Worm (Caenorhabditis elegans): ENCODE measurements around the gene ins-19.

ins-19 gene

DNA sequence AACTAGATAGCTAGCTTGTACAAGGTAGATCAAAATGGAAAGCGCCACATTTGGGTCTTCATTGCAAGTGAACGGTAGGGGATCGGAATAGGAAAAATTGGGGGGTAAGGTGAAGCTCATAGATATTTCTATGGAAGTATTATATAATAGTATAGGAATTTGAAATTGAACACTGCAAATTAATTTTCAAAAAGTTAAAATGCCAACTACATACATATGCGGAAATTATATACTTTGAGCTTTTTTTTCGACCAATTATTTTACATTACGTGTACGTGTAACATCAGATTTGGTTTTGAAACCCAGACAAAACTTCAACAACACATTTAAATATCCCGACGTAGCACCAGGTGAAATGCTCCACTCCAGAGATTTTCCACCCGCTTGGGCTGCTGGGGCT, 30.2 kb downstream of the ins-19 start, which contains the start of gene srg-23:
Gene srg-23 (minus strand): TSS at position 101 of the 400 bp plus-strand sequence.
- TF ChIP-seq lsy-2 (tag; optimal IDR thresholded peaks at IDR 0.05): no peak
- no peak for TF ChIP-seq ama-1 (optimal IDR thresholded peaks at IDR 0.05)
- no peak for TF ChIP-seq ztf-4 (tag; optimal IDR thresholded peaks at IDR 0.05)
- no peak for TF ChIP-seq crh-2 (tag; optimal IDR thresholded peaks at IDR 0.05)
- TF ChIP-seq Y55F3AM.14 (GFP tag; optimal IDR thresholded peaks at IDR 0.05): no peak
- no peak for TF ChIP-seq sem-4 (tag; optimal IDR thresholded peaks at IDR 0.05)
- no peak for TF ChIP-seq mbf-1 (tag; optimal IDR thresholded peaks at IDR 0.05)
- no peak for TF ChIP-seq nhr-6 (tag; optimal IDR thresholded peaks at IDR 0.05)
- no peak for TF ChIP-seq elt-3 (tag; optimal IDR thresholded peaks at IDR 0.05)
- TF ChIP-seq sma-9 (GFP tag; optimal IDR thresholded peaks at IDR 0.05): no peak
- no peak for TF ChIP-seq sma-9 (tag; optimal IDR thresholded peaks at IDR 0.05)
- TF ChIP-seq aly-2 (tag; optimal IDR thresholded peaks at IDR 0.05): no peak
- no peak for TF ChIP-seq unc-39 (tag; optimal IDR thresholded peaks at IDR 0.05)
- no peak for TF ChIP-seq nhr-237 (tag; optimal IDR thresholded peaks at IDR 0.05)

ce11 chrII:3093352-3093751, 32.9 kb downstream of the ins-19 start, which contains the start of gene srg-22:
Gene srg-22, minus strand, starts transcription at chrII:3093452.
- TF ChIP-seq C34F6.9 (tag; optimal IDR thresholded peaks at IDR 0.05) (no peak), skn-1 (tag; optimal IDR thresholded peaks at IDR 0.05) (no peak), nhr-12 (tag; optimal IDR thresholded peaks at IDR 0.05) (no peak), nhr-10 (tag; optimal IDR thresholded peaks at IDR 0.05) (no peak), peb-1 (tag; optimal IDR thresholded peaks at IDR 0.05) (no peak), nhr-237 (tag; optimal IDR thresholded peaks at IDR 0.05) (no peak), blmp-1 (tag; optimal IDR thresholded peaks at IDR 0.05; ENCODE audit: insufficient read depth) (no peak), sem-4 (tag; optimal IDR thresholded peaks at IDR 0.05) (no peak), F13H6.1 (tag; optimal IDR thresholded peaks at IDR 0.05) (no peak), ceh-16 (tag; optimal IDR thresholded peaks at IDR 0.05) (no peak), fos-1 (tag; optimal IDR thresholded peaks at IDR 0.05) (no peak), elt-3 (tag; optimal IDR thresholded peaks at IDR 0.05) (no peak), sma-9 (GFP tag; optimal IDR thresholded peaks at IDR 0.05) (no peak), sma-9 (tag; optimal IDR thresholded peaks at IDR 0.05) (no peak), R02D3.7 (tag; optimal IDR thresholded peaks at IDR 0.05) (no peak), ama-1 (optimal IDR thresholded peaks at IDR 0.05) (no peak)

DNA sequence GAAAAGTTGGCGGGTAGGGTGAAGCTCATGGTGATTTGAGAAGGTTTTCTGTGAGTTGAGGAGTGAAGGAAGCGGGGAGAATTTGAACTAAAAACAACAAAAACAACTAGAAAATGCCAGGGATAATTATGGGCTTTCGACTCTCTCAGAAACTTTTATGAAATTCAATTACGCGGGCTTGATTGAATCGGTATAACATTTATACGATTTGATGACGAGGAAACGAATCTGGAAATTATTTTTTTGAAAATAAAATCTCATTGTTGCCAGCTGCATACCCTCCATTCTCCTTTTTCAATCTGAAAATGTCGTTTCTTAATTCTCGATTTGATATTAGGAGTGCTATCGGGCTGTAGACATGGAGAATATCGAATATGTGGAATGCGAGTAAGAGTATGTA, 35.0 kb downstream of the ins-19 start, which contains the start of gene srg-21:
Gene srg-21 (minus strand): TSS at position 101 of the 400 bp plus-strand sequence.
- TF ChIP-seq mbf-1 (tag; optimal IDR thresholded peaks at IDR 0.05): no peak
- no peak for TF ChIP-seq egl-27 (tag; optimal IDR thresholded peaks at IDR 0.05)
- no peak for TF ChIP-seq elt-1 (tag; optimal IDR thresholded peaks at IDR 0.05)
- no peak for TF ChIP-seq unc-39 (tag; optimal IDR thresholded peaks at IDR 0.05)

DNA sequence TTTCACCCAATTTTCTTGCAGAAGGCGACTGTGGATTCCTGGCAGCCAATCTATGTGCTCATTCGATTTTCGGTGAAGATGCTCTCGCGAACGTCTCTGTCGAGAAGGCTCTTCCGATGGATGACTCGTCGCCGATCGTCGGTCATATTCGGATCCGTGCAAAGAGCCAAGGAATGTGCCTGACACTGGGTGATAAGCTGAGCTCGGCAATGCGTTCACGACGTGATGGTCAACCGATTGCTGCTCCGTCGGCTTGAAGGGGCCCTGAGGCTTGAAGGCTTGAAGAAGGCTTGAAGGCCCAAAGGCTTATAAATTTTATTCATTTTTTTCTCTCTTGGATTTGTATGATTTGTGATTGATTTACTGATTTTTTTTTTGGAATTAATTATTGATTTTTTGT, 39.1 kb downstream of the ins-19 start:
- TF ChIP-seq nhr-237 (tag; optimal IDR thresholded peaks at IDR 0.05) (no peak), mbf-1 (tag; optimal IDR thresholded peaks at IDR 0.05) (no peak), R02D3.7 (tag; optimal IDR thresholded peaks at IDR 0.05) (no peak), ztf-1 (GFP tag; conservative IDR thresholded peaks at IDR 0.05) (no peak), blmp-1 (tag; optimal IDR thresholded peaks at IDR 0.05; ENCODE audit: insufficient read depth) (no peak), nhr-6 (tag; optimal IDR thresholded peaks at IDR 0.05) (no peak), C34F6.9 (tag; optimal IDR thresholded peaks at IDR 0.05) (no peak), aly-2 (tag; optimal IDR thresholded peaks at IDR 0.05) (no peak), ztf-11 (tag; optimal IDR thresholded peaks at IDR 0.05) (no peak), elt-3 (tag; optimal IDR thresholded peaks at IDR 0.05) (no peak), F13H6.1 (tag; optimal IDR thresholded peaks at IDR 0.05) (no peak), gmeb-1 (tag; optimal IDR thresholded peaks at IDR 0.05) (no peak), lin-13 (GFP tag; optimal IDR thresholded peaks at IDR 0.05) (no peak), crh-2 (tag; optimal IDR thresholded peaks at IDR 0.05) (no peak), unc-55 (GFP tag; optimal IDR thresholded peaks at IDR 0.05) (no peak), sem-4 (tag; optimal IDR thresholded peaks at IDR 0.05) (no peak), nhr-21 (tag; optimal IDR thresholded peaks at IDR 0.05) (no peak), unc-62 (GFP tag; optimal IDR thresholded peaks at IDR 0.05) (no peak), nhr-12 (tag; optimal IDR thresholded peaks at IDR 0.05) (no peak)

ce11 chrII:3078496-3078895, 47.7 kb downstream of the ins-19 start, which contains the start of gene copb-1:
Gene copb-1, plus strand, starts transcription at chrII:3078796.
- TF ChIP-seq nhr-23 (tag; optimal IDR thresholded peaks at IDR 0.05) (no peak), fos-1 (tag; optimal IDR thresholded peaks at IDR 0.05) (no peak), nhr-21 (tag; optimal IDR thresholded peaks at IDR 0.05) (no peak), egl-27 (tag; optimal IDR thresholded peaks at IDR 0.05) (no peak), R02D3.7 (tag; optimal IDR thresholded peaks at IDR 0.05) (no peak), lin-13 (GFP tag; optimal IDR thresholded peaks at IDR 0.05) (no peak), aly-2 (tag; optimal IDR thresholded peaks at IDR 0.05) (no peak), alr-1 (tag; optimal IDR thresholded peaks at IDR 0.05) (no peak), ztf-11 (tag; optimal IDR thresholded peaks at IDR 0.05) (no peak)

Measured in whole organism, L2 larva.